Worm (Caenorhabditis elegans) whole organism, L3 larva: ENCODE results near the gene otpl-6.

Experiments
- R02D3.7 ChIP-seq: fragments of 150-350 bp; optimal IDR thresholded peaks from 2 replicates; lab custom pipeline; 2014; ENCODE audit warnings: missing biosample characterization, missing genetic modification characterization
- ZK546.5 ChIP-seq: sonication (generic microtip); optimal IDR thresholded peaks from 2 replicates; lab custom pipeline; 2017; ENCODE audit warnings: missing biosample characterization, missing genetic modification characterization
- ama-1 ChIP-seq: fragments of 150-350 bp; optimal IDR thresholded peaks from 2 replicates; lab custom pipeline; 2018
- ceh-16 ChIP-seq: sonication (generic microtip); optimal IDR thresholded peaks from 2 replicates; lab custom pipeline; 2017; ENCODE audit warnings: missing biosample characterization, missing genetic modification characterization
- ceh-28 ChIP-seq: fragments of 150-350 bp; optimal IDR thresholded peaks from 2 replicates; lab custom pipeline; 2014; ENCODE audit warnings: missing biosample characterization, missing genetic modification reagents, missing genetic modification characterization
- ceh-82 ChIP-seq: fragments of 150-350 bp; optimal IDR thresholded peaks from 2 replicates; lab custom pipeline; 2014; ENCODE audit warnings: missing biosample characterization, missing genetic modification characterization
- ceh-9 ChIP-seq: sonication (generic microtip); optimal IDR thresholded peaks from 2 replicates; lab custom pipeline; 2018; ENCODE audit warnings: missing biosample characterization, missing genetic modification characterization
- daf-12 ChIP-seq: fragments of 150-350 bp; optimal IDR thresholded peaks from 2 replicates; lab custom pipeline; 2014; ENCODE audit warnings: missing biosample characterization, missing genetic modification reagents, missing genetic modification characterization
- egl-27 ChIP-seq: sonication (generic microtip); optimal IDR thresholded peaks from 4 replicates; lab custom pipeline; 2017; ENCODE audit warnings: missing biosample characterization, missing genetic modification reagents, missing genetic modification characterization
- egl-5 ChIP-seq: fragments of 150-350 bp; optimal IDR thresholded peaks from 2 replicates; lab custom pipeline; 2017; ENCODE audit warnings: missing biosample characterization, missing genetic modification reagents, missing genetic modification characterization, inconsistent platforms
- elt-1 ChIP-seq: fragments of 150-350 bp; optimal IDR thresholded peaks from 2 replicates; lab custom pipeline; 2014; ENCODE audit warnings: missing biosample characterization, missing genetic modification characterization
- elt-2 ChIP-seq: sonication (generic microtip); optimal IDR thresholded peaks from 2 replicates; lab custom pipeline; 2016; ENCODE audit warnings: missing genetic modification reagents, mild to moderate bottlenecking, missing genetic modification characterization, missing compliant biosample characterization
- elt-3 ChIP-seq, 3 experiments: fragments of 150-350 bp in 1 of 3; sonication (generic microtip) in 2 of 3; optimal IDR thresholded peaks; 2 replicates in 2 of 3; 4 replicates in 1 of 3; lab custom pipeline; 2014 to 2017; ENCODE audit warnings: missing biosample characterization in 3 of 3, missing genetic modification characterization in 3 of 3
- eor-1 ChIP-seq, 2 experiments: fragments of 150-350 bp; optimal IDR thresholded peaks; 2 replicates each; lab custom pipeline; 2014 to 2018; ENCODE audit warnings: missing biosample characterization in 2 of 2, missing genetic modification characterization in 2 of 2
- fkh-10 ChIP-seq: sonication (generic microtip); optimal IDR thresholded peaks from 2 replicates; lab custom pipeline; 2017; ENCODE audit warnings: missing biosample characterization, missing genetic modification reagents, missing genetic modification characterization
- fos-1 ChIP-seq: fragments of 150-350 bp; optimal IDR thresholded peaks from 2 replicates; lab custom pipeline; 2014; ENCODE audit warnings: missing biosample characterization, missing genetic modification characterization
- hmg-11 ChIP-seq: sonication (generic microtip); optimal IDR thresholded peaks from 2 replicates; lab custom pipeline; 2016; ENCODE audit warnings: missing genetic modification characterization, missing compliant biosample characterization
- lin-15B ChIP-seq: fragments of 150-350 bp; optimal IDR thresholded peaks from 2 replicates; lab custom pipeline; 2014; ENCODE audit warnings: missing biosample characterization, missing genetic modification characterization
- lin-39 ChIP-seq: fragments of 150-350 bp; optimal IDR thresholded peaks from 2 replicates; lab custom pipeline; 2018; ENCODE audit warnings: missing biosample characterization, missing genetic modification reagents, missing genetic modification characterization
- lsy-12 ChIP-seq: sonication (generic microtip); optimal IDR thresholded peaks from 2 replicates; lab custom pipeline; 2016; ENCODE audit warnings: mild to moderate bottlenecking, missing genetic modification characterization, missing compliant biosample characterization
- nfya-1 ChIP-seq: sonication (generic microtip); optimal IDR thresholded peaks from 2 replicates; lab custom pipeline; 2017; ENCODE audit warnings: missing genetic modification characterization, mild to moderate bottlenecking, missing compliant biosample characterization, antibody characterized with exemption, moderate library complexity; ENCODE audit not compliant: insufficient read depth
- nhr-23 ChIP-seq: fragments of 150-350 bp; optimal IDR thresholded peaks from 2 replicates; lab custom pipeline; 2014; ENCODE audit warnings: missing biosample characterization, missing genetic modification reagents, missing genetic modification characterization
- nhr-28 ChIP-seq: fragments of 150-350 bp; optimal IDR thresholded peaks from 2 replicates; lab custom pipeline; 2014; ENCODE audit warnings: missing biosample characterization, missing genetic modification characterization
- nhr-43 ChIP-seq: sonication (generic microtip); optimal IDR thresholded peaks from 2 replicates; lab custom pipeline; 2016; ENCODE audit warnings: mild to moderate bottlenecking, missing genetic modification characterization, missing compliant biosample characterization; ENCODE audit not compliant: poor library complexity, severe bottlenecking
- nhr-67 ChIP-seq: fragments of 150-350 bp; optimal IDR thresholded peaks from 2 replicates; lab custom pipeline; 2014; ENCODE audit warnings: missing biosample characterization, missing genetic modification characterization
- nhr-76 ChIP-seq: fragments of 150-350 bp; sonication (generic microtip); optimal IDR thresholded peaks from 5 replicates; lab custom pipeline; 2014; ENCODE audit warnings: missing biosample characterization, missing genetic modification characterization
- nhr-77 ChIP-seq: fragments of 150-350 bp; optimal IDR thresholded peaks from 2 replicates; lab custom pipeline; 2014; ENCODE audit warnings: missing biosample characterization, missing genetic modification characterization
- pha-4 ChIP-seq: fragments of 150-350 bp; optimal IDR thresholded peaks from 2 replicates; lab custom pipeline; 2014; ENCODE audit warnings: missing biosample characterization, missing genetic modification reagents, missing genetic modification characterization
- sea-2 ChIP-seq: fragments of 150-350 bp; sonication (generic microtip); optimal IDR thresholded peaks from 4 replicates; lab custom pipeline; 2014; ENCODE audit warnings: missing biosample characterization, missing genetic modification reagents, missing genetic modification characterization
- skn-1 ChIP-seq: fragments of 150-350 bp; optimal IDR thresholded peaks from 2 replicates; lab custom pipeline; 2014; ENCODE audit warnings: missing biosample characterization, missing genetic modification characterization
- snpc-4 ChIP-seq: fragments of 150-350 bp; optimal IDR thresholded peaks from 2 replicates; lab custom pipeline; 2014; ENCODE audit warnings: missing biosample characterization, missing genetic modification characterization
- tbx-2 ChIP-seq: sonication (generic microtip); optimal IDR thresholded peaks from 2 replicates; lab custom pipeline; 2016; ENCODE audit warnings: mild to moderate bottlenecking, missing genetic modification characterization, missing compliant biosample characterization
- unc-62 ChIP-seq: fragments of 150-350 bp; sonication (generic microtip); optimal IDR thresholded peaks from 4 replicates; lab custom pipeline; 2014; ENCODE audit warnings: missing biosample characterization, missing genetic modification reagents, missing genetic modification characterization
- zag-1 ChIP-seq: fragments of 150-350 bp; optimal IDR thresholded peaks from 2 replicates; lab custom pipeline; 2014; ENCODE audit warnings: missing biosample characterization, missing genetic modification characterization
- ztf-11 ChIP-seq: fragments of 150-350 bp; optimal IDR thresholded peaks from 2 replicates; lab custom pipeline; 2014; ENCODE audit warnings: missing biosample characterization, missing genetic modification characterization

Gene otpl-6

DNA sequence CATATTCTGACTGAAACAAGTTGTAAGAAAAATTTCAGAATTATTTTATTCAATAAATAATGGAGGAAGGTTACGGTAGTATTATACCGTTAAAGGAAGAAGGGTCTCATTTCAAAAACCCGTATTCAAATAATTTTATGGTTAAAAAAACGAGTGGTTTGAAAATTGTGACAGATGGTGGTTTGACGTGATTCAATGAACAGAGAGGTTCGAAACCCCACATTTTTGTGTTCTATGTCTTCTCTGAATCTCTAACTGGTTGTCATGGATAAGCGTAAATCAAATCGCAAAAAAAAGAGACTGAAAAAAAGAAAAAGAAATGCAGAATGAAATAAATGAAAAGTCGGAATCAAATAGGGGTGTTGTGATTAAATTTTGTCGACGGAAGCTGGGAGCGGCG lies 18.6 kb upstream of the otpl-6 start, which contains the start of gene ZK994.6:
Gene ZK994.6 (minus strand): TSS at position 101 of the 400 bp plus-strand sequence.
- no peak for TF ChIP-seq nhr-43 (tag; lab: Kevin White, UChicago)
- TF ChIP-seq sea-2, result no peak
- no peak for TF ChIP-seq elt-1 (tag; lab: Kevin White, UChicago)
- TF ChIP-seq nhr-77 (tag; lab: Kevin White, UChicago), result no peak
- TF ChIP-seq ceh-28 (tag; lab: Kevin White, UChicago), result no peak
- no peak for TF ChIP-seq nhr-23 (tag; lab: Kevin White, UChicago)
- no peak for TF ChIP-seq ztf-11
- TF ChIP-seq ama-1 (lab: Kevin White, UChicago), result no peak
- TF ChIP-seq lsy-12 (tag; lab: Kevin White, UChicago), result no peak
- no peak for TF ChIP-seq unc-62
- no peak for TF ChIP-seq R02D3.7 (tag; lab: Kevin White, UChicago)
- no peak for TF ChIP-seq hmg-11

ce11 chrV:8513361-8513760 lies 12.5 kb upstream of the otpl-6 start, which contains the start of gene F45F2.9:
TSS of gene F45F2.9 (minus strand) at chrV:8513461.
- TF ChIP-seq elt-2 (tag; lab: Kevin White, UChicago) (no peak), ceh-82 (tag; lab: Kevin White, UChicago) (no peak), unc-62 (no peak), ZK546.5 (tag; lab: Kevin White, UChicago) (no peak), nhr-28 (no peak), fos-1 (tag; lab: Kevin White, UChicago) (no peak), lin-39 (tag; lab: Kevin White, UChicago) (no peak), ceh-9 (tag; lab: Kevin White, UChicago) (no peak), daf-12 (tag; lab: Kevin White, UChicago) (no peak)

ce11 chrV:8516426-8516825 lies 9.4 kb upstream of the otpl-6 start:
- TF ChIP-seq elt-3 (tag; optimal IDR thresholded peaks at IDR 0.05; lab: Kevin White, UChicago), result no peak
- TF ChIP-seq nhr-67 (tag; lab: Kevin White, UChicago), result no peak
- no peak for TF ChIP-seq nfya-1 (tag; lab: Kevin White, UChicago)
- TF ChIP-seq zag-1, result no peak

DNA sequence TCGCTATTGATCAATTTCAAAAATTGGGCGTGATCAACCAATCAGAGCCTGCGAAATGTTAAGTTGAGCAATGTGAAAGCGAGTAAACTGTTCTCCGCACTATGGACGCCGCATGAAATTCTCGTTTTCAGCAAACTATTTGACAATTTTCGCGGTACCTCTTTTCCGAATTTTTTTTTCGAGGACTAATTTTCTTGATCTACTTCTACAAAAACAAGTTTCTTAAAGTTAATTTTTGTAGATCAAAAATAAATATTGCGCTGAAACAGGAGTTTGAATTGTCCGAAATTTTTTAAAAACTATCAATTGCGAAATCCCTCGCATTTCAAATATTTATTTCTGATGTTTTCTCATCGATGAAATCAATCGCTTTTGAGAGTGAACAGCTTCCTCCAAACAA lies 8.2 kb upstream of the otpl-6 start:
- TF ChIP-seq eor-1 (tag; optimal IDR thresholded peaks at IDR 0.05; lab: Kevin White, UChicago), result no peak
- no peak for TF ChIP-seq ceh-16
- TF ChIP-seq elt-3 (tag; optimal IDR thresholded peaks at IDR 0.05; lab: Kevin White, UChicago), result no peak
- TF ChIP-seq egl-5 (tag; lab: Kevin White, UChicago), result no peak
- no peak for TF ChIP-seq ceh-28 (tag; lab: Kevin White, UChicago)
- no peak for TF ChIP-seq lin-39 (tag; lab: Kevin White, UChicago)
- TF ChIP-seq nfya-1 (tag; lab: Kevin White, UChicago), result no peak
- no peak for TF ChIP-seq ZK546.5 (tag; lab: Kevin White, UChicago)
- TF ChIP-seq daf-12 (tag; lab: Kevin White, UChicago), result no peak
- TF ChIP-seq skn-1 (tag; lab: Kevin White, UChicago), result no peak
- TF ChIP-seq nhr-76 (tag; lab: Kevin White, UChicago), result no peak
- TF ChIP-seq fkh-10, result no peak
- no peak for TF ChIP-seq nhr-23 (tag; lab: Kevin White, UChicago)

- no peak for TF ChIP-seq nhr-77 (tag; lab: Kevin White, UChicago)
- peak; percentile 54 for TF ChIP-seq nfya-1 (tag; lab: Kevin White, UChicago)
- TF ChIP-seq lin-39 (tag; lab: Kevin White, UChicago), result peak; percentile 39
- no peak for TF ChIP-seq fos-1 (tag; lab: Kevin White, UChicago)
- TF ChIP-seq zag-1, result no peak
- TF ChIP-seq hmg-11, result peak; percentile 53
These were observed 7.6 kb upstream of the otpl-6 start for ce11 chrV:8518283-8518682.

- TF ChIP-seq elt-2 (tag; lab: Kevin White, UChicago) (peak; percentile 26), lin-39 (tag; lab: Kevin White, UChicago) (peak; percentile 10), zag-1 (no peak), egl-27 (tag; lab: Kevin White, UChicago) (no peak), ama-1 (lab: Kevin White, UChicago) (no peak), R02D3.7 (tag; lab: Kevin White, UChicago) (peak; percentile 76), snpc-4 (peak; percentile 25), unc-62 (no peak), lin-15B (tag; lab: Kevin White, UChicago) (peak; percentile 9), pha-4 (tag; lab: Kevin White, UChicago) (peak; percentile 45), skn-1 (tag; lab: Kevin White, UChicago) (no peak), tbx-2 (tag; lab: Kevin White, UChicago) (no peak)
These were observed 7.0 kb upstream of the otpl-6 start, which contains the start of gene F45F2.10 for ce11 chrV:8518822-8519392. TSS of gene F45F2.10 (minus strand) at chrV:8518872.
